Fruit fly (Drosophila melanogaster) whole organism, wandering third instar larva: ENCODE data around the gene Unc50.
A peak's percentile ranks its signal among the peaks of the same experiment; 100 is the strongest.

Experiments
- Abd-B ChIP-seq: fragments of >200 bp; optimal IDR thresholded peaks from 2 replicates; lab custom pipeline; 2017; ENCODE audit warnings: missing biosample characterization, missing genetic modification characterization
- CG32264 ChIP-seq: fragments of 200-800 bp; sonication (Bioruptor generic); optimal IDR thresholded peaks from 2 replicates; lab custom pipeline; 2016; ENCODE audit warnings: missing biosample characterization, missing genetic modification characterization
- CG9705 ChIP-seq: fragments of 200-800 bp; sonication (Bioruptor generic); optimal IDR thresholded peaks from 2 replicates; lab custom pipeline; 2018; ENCODE audit warnings: missing biosample characterization, mild to moderate bottlenecking, missing genetic modification characterization
- CrebA ChIP-seq: fragments of 200-800 bp; sonication (Bioruptor generic); optimal IDR thresholded peaks from 2 replicates; lab custom pipeline; 2016; ENCODE audit warnings: missing biosample characterization, mild to moderate bottlenecking, missing genetic modification characterization, borderline replicate concordance
- Dfd ChIP-seq: fragments of >200 bp; optimal IDR thresholded peaks from 2 replicates; lab custom pipeline; 2017; ENCODE audit warnings: missing biosample characterization, missing genetic modification characterization
- Dif ChIP-seq: fragments of 200-275, 200-300 bp; sonication (Bioruptor generic); optimal IDR thresholded peaks from 2 replicates; lab custom pipeline; 2018; ENCODE audit warnings: missing biosample characterization, missing genetic modification characterization; ENCODE audit not compliant: partially characterized antibody
- HLH106 ChIP-seq: fragments of 200-800 bp; optimal IDR thresholded peaks from 3 replicates; lab custom pipeline; 2019; ENCODE audit warnings: missing biosample characterization, mild to moderate bottlenecking, missing genetic modification characterization, moderate library complexity
- Hnf4 ChIP-seq: fragments of 200-800 bp; sonication (Bioruptor generic); optimal IDR thresholded peaks from 2 replicates; lab custom pipeline; 2016; ENCODE audit warnings: missing biosample characterization, mild to moderate bottlenecking, missing genetic modification characterization
- Hr78 ChIP-seq: fragments of >200 bp; optimal IDR thresholded peaks from 2 replicates; lab custom pipeline; 2017; ENCODE audit warnings: missing biosample characterization, missing genetic modification characterization
- Hr83 ChIP-seq: fragments of 200-300 bp; sonication (Bioruptor generic); optimal IDR thresholded peaks from 2 replicates; lab custom pipeline; 2016; ENCODE audit warnings: missing biosample characterization, mild to moderate bottlenecking, missing genetic modification characterization, moderate library complexity; ENCODE audit not compliant: poor library complexity, severe bottlenecking
- Jra ChIP-seq: sonication (Bioruptor generic); optimal IDR thresholded peaks from 2 replicates; lab custom pipeline; 2016; ENCODE audit warnings: missing biosample characterization, missing genetic modification characterization
- Mio ChIP-seq: sonication (Bioruptor generic); optimal IDR thresholded peaks from 2 replicates; lab custom pipeline; 2016; ENCODE audit warnings: missing biosample characterization, missing genetic modification characterization
- Myc ChIP-seq: fragments of >200 bp; optimal IDR thresholded peaks from 2 replicates; lab custom pipeline; 2017
- N ChIP-seq: fragments of >200 bp; optimal IDR thresholded peaks from 2 replicates; lab custom pipeline; 2018; ENCODE audit warnings: missing biosample characterization, missing external identifiers, missing genetic modification characterization
- OdsH ChIP-seq: fragments of 200-800 bp; sonication (Bioruptor generic); optimal IDR thresholded peaks from 2 replicates; lab custom pipeline; 2016; ENCODE audit warnings: missing biosample characterization, mild to moderate bottlenecking, missing genetic modification characterization
- Rel ChIP-seq, 2 experiments: fragments of 200-800 bp; sonication (Bioruptor generic) in 1 of 2; optimal IDR thresholded peaks; 2 replicates in 1 of 2; 3 replicates in 1 of 2; lab custom pipeline; 2016 to 2019; ENCODE audit warnings: mild to moderate bottlenecking in 2 of 2, missing biosample characterization in 2 of 2, missing genetic modification characterization in 2 of 2, moderate library complexity in 1 of 2
- Sp1 ChIP-seq: fragments of 200-800 bp; sonication (Bioruptor generic); optimal IDR thresholded peaks from 3 replicates; lab custom pipeline; 2019; ENCODE audit warnings: missing biosample characterization, mild to moderate bottlenecking, missing genetic modification characterization, moderate library complexity
- Vsx2 ChIP-seq: fragments of 200-300, 225-300 bp; sonication (Bioruptor generic); optimal IDR thresholded peaks from 2 replicates; lab custom pipeline; 2018; ENCODE audit warnings: missing biosample characterization, missing genetic modification characterization; ENCODE audit not compliant: partially characterized antibody
- br ChIP-seq: fragments of 200-800 bp; sonication (Bioruptor generic); optimal IDR thresholded peaks from 2 replicates; lab custom pipeline; 2016; ENCODE audit warnings: missing biosample characterization, missing genetic modification characterization
- brk ChIP-seq: fragments of 200-800 bp; sonication (Bioruptor generic); optimal IDR thresholded peaks from 2 replicates; lab custom pipeline; 2016; ENCODE audit warnings: missing biosample characterization, mild to moderate bottlenecking, missing genetic modification characterization
- dl ChIP-seq, 2 experiments: fragments of 175-275, 200-275 bp in 1 of 2; fragments of 200-275 bp in 1 of 2; sonication (Bioruptor generic); optimal IDR thresholded peaks; lab custom pipeline; 2018; ENCODE audit warnings: mild to moderate bottlenecking in 2 of 2, missing biosample characterization in 2 of 2, missing genetic modification characterization in 2 of 2, moderate library complexity in 2 of 2; ENCODE audit not compliant: partially characterized antibody in 2 of 2, insufficient read depth in 1 of 2
- dmrt93B ChIP-seq: fragments of 200-800 bp; sonication (Bioruptor generic); optimal IDR thresholded peaks from 2 replicates; lab custom pipeline; 2018; ENCODE audit warnings: missing biosample characterization, mild to moderate bottlenecking, missing genetic modification characterization
- dsf ChIP-seq: sonication (Bioruptor generic); optimal IDR thresholded peaks from 2 replicates; lab custom pipeline; 2016; ENCODE audit warnings: missing biosample characterization, missing genetic modification characterization, borderline replicate concordance
- ey ChIP-seq: fragments of 200-800 bp; sonication (Bioruptor generic); optimal IDR thresholded peaks from 2 replicates; lab custom pipeline; 2016; ENCODE audit warnings: missing biosample characterization, missing genetic modification characterization
- foxo ChIP-seq, 2 experiments: fragments of 200-800 bp; sonication (Bioruptor generic); optimal IDR thresholded peaks; 2 replicates in 1 of 2; 3 replicates in 1 of 2; lab custom pipeline; 2016 to 2017; ENCODE audit warnings: missing biosample characterization in 2 of 2, missing genetic modification characterization in 2 of 2
- fru ChIP-seq: fragments of 200-800 bp; sonication (Bioruptor generic); optimal IDR thresholded peaks from 3 replicates; lab custom pipeline; 2016; ENCODE audit warnings: missing biosample characterization, mild to moderate bottlenecking, missing genetic modification characterization
- h ChIP-seq: fragments of 200-800 bp; sonication (Bioruptor generic); optimal IDR thresholded peaks from 3 replicates; lab custom pipeline; 2016; ENCODE audit warnings: missing biosample characterization, mild to moderate bottlenecking, missing genetic modification characterization
- jim ChIP-seq: fragments of 175-275, 200-325 bp; sonication (Bioruptor generic); optimal IDR thresholded peaks from 2 replicates; lab custom pipeline; 2016; ENCODE audit warnings: missing biosample characterization, mild to moderate bottlenecking, missing genetic modification characterization
- lola ChIP-seq: fragments of >200 bp; optimal IDR thresholded peaks from 2 replicates; lab custom pipeline; 2017; ENCODE audit warnings: missing biosample characterization, missing genetic modification characterization
- pan ChIP-seq: fragments of >200 bp; optimal IDR thresholded peaks from 2 replicates; lab custom pipeline; 2017
- psq ChIP-seq: fragments of 200-800 bp; sonication (Bioruptor generic); optimal IDR thresholded peaks from 3 replicates; lab custom pipeline; 2017; ENCODE audit warnings: missing biosample characterization, mild to moderate bottlenecking, missing genetic modification characterization, moderate library complexity
- rgr ChIP-seq: fragments of 200-800 bp; sonication (Bioruptor generic); optimal IDR thresholded peaks from 3 replicates; lab custom pipeline; 2016; ENCODE audit warnings: missing biosample characterization, mild to moderate bottlenecking, missing genetic modification characterization
- sage ChIP-seq: fragments of 200-800 bp; sonication (Bioruptor generic); optimal IDR thresholded peaks from 2 replicates; lab custom pipeline; 2016; ENCODE audit warnings: missing biosample characterization, mild to moderate bottlenecking, missing genetic modification characterization
- sv ChIP-seq: fragments of 200-800 bp; sonication (Bioruptor generic); optimal IDR thresholded peaks from 3 replicates; lab custom pipeline; 2016; ENCODE audit warnings: missing biosample characterization, missing genetic modification characterization
- tai ChIP-seq: sonication (Bioruptor generic); optimal IDR thresholded peaks from 2 replicates; lab custom pipeline; 2016; ENCODE audit warnings: missing biosample characterization, missing genetic modification characterization
- usp ChIP-seq: fragments of >200 bp; optimal IDR thresholded peaks from 2 replicates; lab custom pipeline; 2017; ENCODE audit warnings: missing biosample characterization, missing genetic modification characterization
- woc ChIP-seq: sonication (Bioruptor generic); optimal IDR thresholded peaks from 2 replicates; lab custom pipeline; 2016; ENCODE audit warnings: missing biosample characterization, mild to moderate bottlenecking, missing genetic modification characterization

Unc50 gene

DNA sequence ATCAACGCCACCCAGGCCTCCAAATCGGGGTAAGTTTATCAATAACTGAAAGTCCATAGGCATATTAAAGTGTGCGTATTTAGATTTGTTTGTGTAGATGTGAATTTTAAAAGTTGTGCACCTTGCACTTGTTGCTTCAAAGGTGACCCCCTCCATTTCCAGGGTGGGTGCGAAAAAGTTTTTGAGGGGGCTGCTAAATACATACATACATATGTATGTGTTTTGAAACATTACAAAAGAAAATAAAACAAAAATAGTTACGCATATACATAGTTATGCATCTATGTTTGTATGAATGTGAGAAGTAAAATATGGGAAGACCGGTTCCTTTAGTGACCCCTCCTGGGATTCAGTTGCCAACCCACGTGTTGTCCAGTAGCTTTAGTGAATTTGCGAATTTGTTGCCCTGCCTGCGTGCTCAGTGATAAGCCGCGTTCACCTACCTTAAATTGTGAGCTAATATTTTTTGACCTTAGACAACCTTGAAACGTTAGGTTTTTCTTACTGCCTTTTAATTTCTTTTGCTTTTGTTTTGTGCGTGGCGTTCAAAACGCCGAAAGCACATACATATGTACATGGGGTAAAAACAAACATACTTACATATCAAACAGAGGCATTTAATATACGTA lies 6.4 kb downstream of the Unc50 start:
- TF ChIP-seq ey (peak; percentile 54), Hr78 (GFP tag; lab: Kevin White, UChicago) (no peak), foxo (GFP tag; optimal IDR thresholded peaks at IDR 0.05; lab: Kevin White, UChicago) (peak; percentile 8 to 48), Hnf4 (peak; percentile 29), dsf (GFP tag; lab: Kevin White, UChicago) (no peak), h (GFP tag; lab: Kevin White, UChicago) (peak; percentile 67), dl (GFP tag; optimal IDR thresholded peaks at IDR 0.05; lab: Kevin White, UChicago; ENCODE audit: insufficient read depth in 1 of 2, partially characterized antibody in 2 of 2) (no peak), Rel (GFP tag; optimal IDR thresholded peaks at IDR 0.05; lab: Kevin White, UChicago) (peak; percentile 24), Rel (tag; optimal IDR thresholded peaks at IDR 0.05; lab: Kevin White, UChicago) (no peak), pan (lab: Kevin White, UChicago) (no peak), woc (GFP tag; lab: Kevin White, UChicago) (no peak), rgr (peak; percentile 28), CG32264 (GFP tag; lab: Kevin White, UChicago) (peak; percentile 31)

- TF ChIP-seq Myc (lab: Kevin White, UChicago) (peak; percentile 17), Hnf4 (peak; percentile 97), Abd-B (GFP tag; lab: Kevin White, UChicago) (no peak), sage (GFP tag; lab: Kevin White, UChicago) (peak; percentile 95), Vsx2 (no peak), dl (GFP tag; optimal IDR thresholded peaks at IDR 0.05; lab: Kevin White, UChicago; ENCODE audit: insufficient read depth in 1 of 2, partially characterized antibody in 2 of 2) (peak in 1 of 2 experiments; percentile 16), Dif (GFP tag; lab: Kevin White, UChicago) (peak; percentile 80), Rel (GFP tag; optimal IDR thresholded peaks at IDR 0.05; lab: Kevin White, UChicago) (peak; percentile 88), Rel (tag; optimal IDR thresholded peaks at IDR 0.05; lab: Kevin White, UChicago) (peak; percentile 86), OdsH (GFP tag; lab: Kevin White, UChicago) (peak; percentile 99), N (GFP tag; lab: Kevin White, UChicago) (no peak), Mio (GFP tag; lab: Kevin White, UChicago) (peak; percentile 90), lola (GFP tag; lab: Kevin White, UChicago) (no peak), CrebA (GFP tag; lab: Kevin White, UChicago) (peak; percentile 96), Hr83 (GFP tag; lab: Kevin White, UChicago) (peak; percentile 10), foxo (GFP tag; optimal IDR thresholded peaks at IDR 0.05; lab: Kevin White, UChicago) (peak; percentile 92 to 99), Sp1 (GFP tag; lab: Kevin White, UChicago) (peak; percentile 97), fru (GFP tag; lab: Kevin White, UChicago) (peak; percentile 98), CG9705 (GFP tag; lab: Kevin White, UChicago) (peak; percentile 92), ey (peak; percentile 98), dsf (GFP tag; lab: Kevin White, UChicago) (peak; percentile 85), Dfd (GFP tag; lab: Kevin White, UChicago) (no peak), brk (GFP tag; lab: Kevin White, UChicago) (peak; percentile 96), dmrt93B (peak; percentile 89), tai (no peak), CG32264 (GFP tag; lab: Kevin White, UChicago) (peak; percentile 93), rgr (peak; percentile 98), h (GFP tag; lab: Kevin White, UChicago) (peak; percentile 99), woc (GFP tag; lab: Kevin White, UChicago) (peak; percentile 98), Jra (GFP tag; lab: Kevin White, UChicago) (peak; percentile 95), jim (GFP tag; lab: Kevin White, UChicago) (no peak), pan (lab: Kevin White, UChicago) (no peak), HLH106 (tag; lab: Kevin White, UChicago) (peak; percentile 96), psq (GFP tag; lab: Kevin White, UChicago) (peak; percentile 94), usp (no peak), sv (GFP tag; lab: Kevin White, UChicago) (peak; percentile 96), br (GFP tag; lab: Kevin White, UChicago) (peak; percentile 98)
Observed at dm6 chr3R:8669029-8669707, 7.2 kb downstream of the Unc50 start.
